Fruit fly (Drosophila melanogaster) whole organism, prepupa: ENCODE measurements around the gene Fmr1.

Experiments
- CG10631 ChIP-seq: fragments of 200-800 bp; sonication (Bioruptor generic); optimal IDR thresholded peaks from 2 replicates; lab custom pipeline; 2016; ENCODE audit warnings: missing biosample characterization, missing genetic modification characterization
- CG10669 ChIP-seq: fragments of 200-800 bp; sonication (Bioruptor generic); optimal IDR thresholded peaks from 3 replicates; lab custom pipeline; 2018; ENCODE audit warnings: missing biosample characterization, mild to moderate bottlenecking, missing genetic modification characterization, moderate library complexity
- CG11294 ChIP-seq: fragments of 200-800 bp; sonication (Bioruptor generic); IDR thresholded peaks from 2 replicates; pipeline ENCODE4 v1.3.6; 2022; ENCODE audit warnings: missing biosample characterization, missing genetic modification characterization
- CG11762 ChIP-seq: fragments of 200-800 bp; sonication (Bioruptor generic); optimal IDR thresholded peaks from 3 replicates; lab custom pipeline; 2016; ENCODE audit warnings: missing biosample characterization, missing genetic modification characterization; ENCODE audit not compliant: insufficient read depth
- CG1621 ChIP-seq: fragments of 200-800 bp; sonication (Bioruptor generic); optimal IDR thresholded peaks from 3 replicates; lab custom pipeline; 2018; ENCODE audit warnings: missing biosample characterization, mild to moderate bottlenecking, missing genetic modification characterization
- CG3032 ChIP-seq: fragments of 200-800 bp; optimal IDR thresholded peaks from 2 replicates; lab custom pipeline; 2019; ENCODE audit warnings: missing biosample characterization, mild to moderate bottlenecking, missing genetic modification characterization, moderate library complexity
- CG31627 ChIP-seq: fragments of 200-800 bp; sonication (Bioruptor generic); optimal IDR thresholded peaks from 3 replicates; lab custom pipeline; 2016; ENCODE audit warnings: missing biosample characterization, missing genetic modification characterization
- CG32006 ChIP-seq: fragments of 200-800 bp; sonication (Bioruptor generic); optimal IDR thresholded peaks from 3 replicates; lab custom pipeline; 2017; ENCODE audit warnings: missing biosample characterization, mild to moderate bottlenecking, missing genetic modification characterization
- CG34406 ChIP-seq: fragments of 200-800 bp; sonication (Bioruptor generic); optimal IDR thresholded peaks from 3 replicates; lab custom pipeline; 2016; ENCODE audit warnings: missing biosample characterization, missing genetic modification characterization
- CG3919 ChIP-seq: fragments of 200-800 bp; sonication (Bioruptor generic); optimal IDR thresholded peaks from 3 replicates; lab custom pipeline; 2016; ENCODE audit warnings: missing biosample characterization, missing genetic modification characterization
- CG6792 ChIP-seq: fragments of 200-800 bp; sonication (Bioruptor generic); optimal IDR thresholded peaks from 3 replicates; lab custom pipeline; 2016; ENCODE audit warnings: missing biosample characterization, missing genetic modification characterization
- CG6808 ChIP-seq: fragments of 200-800 bp; sonication (Bioruptor generic); optimal IDR thresholded peaks from 3 replicates; lab custom pipeline; 2017; ENCODE audit warnings: missing biosample characterization, missing genetic modification characterization, mild to moderate bottlenecking, moderate library complexity, missing genetic modification reagents
- CG6854 ChIP-seq: fragments of 200-800 bp; sonication (Bioruptor generic); optimal IDR thresholded peaks from 2 replicates; lab custom pipeline; 2017; ENCODE audit warnings: missing biosample characterization, mild to moderate bottlenecking, missing genetic modification characterization
- CG7368 ChIP-seq: fragments of 200-800 bp; sonication (Bioruptor generic); optimal IDR thresholded peaks from 3 replicates; lab custom pipeline; 2016; ENCODE audit warnings: missing biosample characterization, missing genetic modification characterization
- CG8319 ChIP-seq: fragments of 200-800 bp; sonication (Bioruptor generic); optimal IDR thresholded peaks from 3 replicates; lab custom pipeline; 2016; ENCODE audit warnings: missing biosample characterization, missing genetic modification characterization
- CG8632 ChIP-seq: fragments of 200-800 bp; sonication (Bioruptor generic); optimal IDR thresholded peaks from 3 replicates; lab custom pipeline; 2016; ENCODE audit warnings: missing biosample characterization, missing genetic modification characterization
- CG9139 ChIP-seq: fragments of 200-800 bp; sonication (Bioruptor generic); optimal IDR thresholded peaks from 3 replicates; lab custom pipeline; 2017; ENCODE audit warnings: missing biosample characterization, mild to moderate bottlenecking, missing genetic modification characterization
- Eip75B ChIP-seq: fragments of 200-800 bp; sonication (Bioruptor generic); optimal IDR thresholded peaks from 3 replicates; lab custom pipeline; 2016; ENCODE audit warnings: missing biosample characterization, missing genetic modification characterization
- Eip78C ChIP-seq: fragments of 200-800 bp; sonication (Bioruptor generic); peaks from one replicate; lab custom pipeline; 2016; ENCODE audit warnings: missing biosample characterization, missing genetic modification characterization
- Ets96B ChIP-seq: fragments of 200-800 bp; optimal IDR thresholded peaks from 2 replicates; lab custom pipeline; 2019; ENCODE audit warnings: missing biosample characterization, mild to moderate bottlenecking, missing genetic modification characterization, moderate library complexity
- Hr38 ChIP-seq: sonication (Bioruptor generic); optimal IDR thresholded peaks from 2 replicates; lab custom pipeline; 2016; ENCODE audit warnings: missing biosample characterization, missing genetic modification characterization
- Hr39 ChIP-seq: fragments of 200-800 bp; sonication (Bioruptor generic); optimal IDR thresholded peaks from 2 replicates; lab custom pipeline; 2016; ENCODE audit warnings: missing biosample characterization, missing genetic modification characterization
- Hr4 ChIP-seq: fragments of 200-800 bp; sonication (Bioruptor generic); optimal IDR thresholded peaks from 3 replicates; lab custom pipeline; 2016; ENCODE audit warnings: missing biosample characterization, missing genetic modification characterization
- Lpt ChIP-seq: fragments of 200-800 bp; sonication (Bioruptor generic); optimal IDR thresholded peaks from 3 replicates; lab custom pipeline; 2016; ENCODE audit warnings: missing biosample characterization, missing genetic modification characterization
- Met ChIP-seq: fragments of 200-800 bp; sonication (Bioruptor generic); optimal IDR thresholded peaks from 3 replicates; lab custom pipeline; 2016; ENCODE audit warnings: missing biosample characterization, missing genetic modification characterization
- Smox ChIP-seq: fragments of 200-800 bp; sonication (Bioruptor generic); optimal IDR thresholded peaks from 3 replicates; lab custom pipeline; 2016; ENCODE audit warnings: missing biosample characterization, missing genetic modification characterization
- Sox102F ChIP-seq: fragments of 200-800 bp; sonication (Bioruptor generic); optimal IDR thresholded peaks from 2 replicates; lab custom pipeline; 2016; ENCODE audit warnings: missing biosample characterization, mild to moderate bottlenecking, missing genetic modification characterization
- Sox14 ChIP-seq: fragments of 200-800 bp; sonication (Bioruptor generic); optimal IDR thresholded peaks from 3 replicates; lab custom pipeline; 2016; ENCODE audit warnings: missing biosample characterization, missing genetic modification characterization
- Sox15 ChIP-seq: fragments of 200-800 bp; sonication (Bioruptor generic); optimal IDR thresholded peaks from 3 replicates; lab custom pipeline; 2016; ENCODE audit warnings: missing biosample characterization, missing genetic modification characterization
- acj6 ChIP-seq: fragments of 200-800 bp; sonication (Bioruptor generic); optimal IDR thresholded peaks from 3 replicates; lab custom pipeline; 2016; ENCODE audit warnings: missing biosample characterization, missing genetic modification characterization
- cyc ChIP-seq: fragments of 200-800 bp; sonication (Bioruptor generic); optimal IDR thresholded peaks from 3 replicates; lab custom pipeline; 2016; ENCODE audit warnings: missing biosample characterization, missing genetic modification characterization
- dac ChIP-seq: fragments of 200-800 bp; sonication (Bioruptor generic); optimal IDR thresholded peaks from 2 replicates; lab custom pipeline; 2017; ENCODE audit warnings: missing biosample characterization, mild to moderate bottlenecking, missing genetic modification characterization
- dsx ChIP-seq: fragments of 200-800 bp; optimal IDR thresholded peaks from 3 replicates; lab custom pipeline; 2019; ENCODE audit warnings: missing biosample characterization, mild to moderate bottlenecking, missing genetic modification characterization, moderate library complexity; ENCODE audit not compliant: poor library complexity, severe bottlenecking
- eg ChIP-seq: fragments of 200-800 bp; sonication (Bioruptor generic); IDR thresholded peaks from 3 replicates; pipeline ENCODE4 v1.3.6; 2022; ENCODE audit warnings: missing biosample characterization, missing genetic modification characterization
- esn ChIP-seq: fragments of 200-800 bp; sonication (Bioruptor generic); optimal IDR thresholded peaks from 2 replicates; lab custom pipeline; 2016; ENCODE audit warnings: missing biosample characterization, mild to moderate bottlenecking, missing genetic modification characterization, moderate library complexity
- fd59A ChIP-seq: fragments of 200-800 bp; sonication (Bioruptor generic); optimal IDR thresholded peaks from 2 replicates; lab custom pipeline; 2017; ENCODE audit warnings: missing biosample characterization, mild to moderate bottlenecking, missing genetic modification characterization, missing genetic modification reagents
- fd85E ChIP-seq: fragments of 200-800 bp; sonication (Bioruptor generic); optimal IDR thresholded peaks from 3 replicates; lab custom pipeline; 2016; ENCODE audit warnings: missing biosample characterization, missing genetic modification characterization
- lz ChIP-seq: fragments of 200-800 bp; sonication (Bioruptor generic); optimal IDR thresholded peaks from 3 replicates; lab custom pipeline; 2016; ENCODE audit warnings: missing biosample characterization, missing genetic modification characterization
- salr ChIP-seq, 2 experiments: fragments of 200-800 bp; sonication (Bioruptor generic); optimal IDR thresholded peaks; 3 replicates each; lab custom pipeline; 2016 to 2018; ENCODE audit warnings: missing biosample characterization in 2 of 2, missing genetic modification characterization in 2 of 2, mild to moderate bottlenecking in 1 of 2
- spab ChIP-seq: fragments of 200-800 bp; sonication (Bioruptor generic); optimal IDR thresholded peaks from 2 replicates; lab custom pipeline; 2017; ENCODE audit warnings: missing biosample characterization, mild to moderate bottlenecking, missing genetic modification characterization, missing genetic modification reagents
- ss ChIP-seq, 2 experiments: fragments of 200-800 bp; sonication (Bioruptor generic); optimal IDR thresholded peaks; 2 replicates in 1 of 2; 3 replicates in 1 of 2; lab custom pipeline; 2017 to 2018; ENCODE audit warnings: mild to moderate bottlenecking in 2 of 2, missing biosample characterization in 2 of 2, missing genetic modification characterization in 2 of 2, moderate library complexity in 1 of 2
- topi ChIP-seq: fragments of 200-800 bp; sonication (Bioruptor generic); optimal IDR thresholded peaks from 3 replicates; lab custom pipeline; 2016; ENCODE audit warnings: missing biosample characterization, missing genetic modification characterization
- vri ChIP-seq: fragments of 200-800 bp; sonication (Bioruptor generic); optimal IDR thresholded peaks from 3 replicates; lab custom pipeline; 2016; ENCODE audit warnings: missing biosample characterization, mild to moderate bottlenecking, missing genetic modification characterization

Gene Fmr1

dm6 chr3R:10087206-10087927, 22.6 kb downstream of the Fmr1 start (continued):
- TF ChIP-seq eg (peak; percentile 94), Hr39 (GFP tag; lab: Kevin White, UChicago) (peak; percentile 92), CG32006 (GFP tag; lab: Kevin White, UChicago) (peak; percentile 93), CG34406 (GFP tag; lab: Kevin White, UChicago) (peak; percentile 87), Lpt (GFP tag; lab: Kevin White, UChicago) (peak; percentile 84), CG9139 (GFP tag; lab: Kevin White, UChicago) (peak; percentile 77), lz (GFP tag; lab: Kevin White, UChicago) (peak; percentile 85), CG11294 (GFP tag; lab: Robert Waterston, UW) (peak; percentile 87), CG8632 (GFP tag; lab: Kevin White, UChicago) (peak; percentile 88), CG11762 (GFP tag; lab: Kevin White, UChicago) (peak; percentile 91), Smox (GFP tag; lab: Kevin White, UChicago) (peak; percentile 84), fd59A (peak; percentile 90), acj6 (GFP tag; lab: Kevin White, UChicago) (peak; percentile 95), Hr38 (GFP tag; lab: Kevin White, UChicago) (no peak), CG6792 (GFP tag; lab: Kevin White, UChicago) (peak; percentile 90), CG6854 (no peak), CG3919 (GFP tag; lab: Kevin White, UChicago) (peak; percentile 95), CG6808 (GFP tag; lab: Kevin White, UChicago) (peak; percentile 84)

DNA sequence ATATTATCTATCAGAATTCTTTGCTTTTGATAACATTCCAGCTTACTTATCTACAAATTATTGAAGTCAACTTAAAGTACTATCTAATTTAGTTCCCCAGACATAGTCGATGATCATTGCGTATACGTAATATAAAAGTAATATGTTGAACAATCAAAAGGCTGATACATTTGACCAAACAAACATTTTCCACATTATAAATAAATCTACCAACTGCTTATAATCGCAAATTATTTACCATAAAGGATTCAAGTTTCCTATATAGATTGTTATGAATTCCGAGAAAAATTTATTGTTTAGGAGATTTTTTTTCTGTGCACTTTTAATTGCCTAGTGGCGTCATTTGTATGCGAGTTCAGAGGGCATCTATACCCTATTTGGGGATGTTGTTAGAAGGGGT, 23.2 kb downstream of the Fmr1 start:
- TF ChIP-seq Eip78C (peak; percentile 75), topi (GFP tag; lab: Kevin White, UChicago) (no peak), CG8319 (GFP tag; lab: Kevin White, UChicago) (no peak), CG10669 (GFP tag; lab: Kevin White, UChicago) (peak; percentile 7), CG11294 (GFP tag; lab: Robert Waterston, UW) (0 out of 2 replicates have a peak, but pooled peaks have one; percentile 9), acj6 (GFP tag; lab: Kevin White, UChicago) (peak; percentile 3), ss (GFP tag; optimal IDR thresholded peaks at IDR 0.05; lab: Kevin White, UChicago) (no peak), Sox14 (GFP tag; lab: Kevin White, UChicago) (peak; percentile 3), CG10631 (no peak)

DNA sequence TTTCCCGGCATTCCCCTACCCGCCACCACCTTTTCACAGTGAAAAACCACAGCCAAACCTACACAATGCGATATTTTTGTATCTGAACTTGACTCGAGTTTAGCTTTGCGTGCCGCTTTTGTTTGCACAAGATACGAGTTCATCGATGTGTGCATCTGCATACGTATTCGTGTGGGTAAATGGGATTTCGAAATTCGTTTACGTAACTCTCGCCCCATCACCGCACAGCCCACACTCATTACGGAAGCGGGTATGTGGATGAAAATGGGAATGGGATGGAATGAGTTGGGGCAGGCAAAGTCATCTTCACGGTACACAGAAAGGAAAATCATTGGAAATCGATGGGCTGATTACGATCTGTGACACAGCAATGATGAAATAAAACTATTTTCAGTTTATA, 23.7 kb downstream of the Fmr1 start:
- no peak for TF ChIP-seq CG6854
- no peak for TF ChIP-seq CG31627 (GFP tag; lab: Kevin White, UChicago)
- TF ChIP-seq CG1621: no peak
- no peak for TF ChIP-seq Eip75B (GFP tag; lab: Kevin White, UChicago)
- peak in 1 of 2 experiments; percentile 18 for TF ChIP-seq ss (GFP tag; optimal IDR thresholded peaks at IDR 0.05; lab: Kevin White, UChicago)
- TF ChIP-seq Met (GFP tag; lab: Kevin White, UChicago): no peak
- no peak for TF ChIP-seq CG9139 (GFP tag; lab: Kevin White, UChicago)
- TF ChIP-seq Sox15: no peak
- no peak for TF ChIP-seq Eip78C
- TF ChIP-seq dsx (GFP tag; lab: Kevin White, UChicago): no peak
- TF ChIP-seq vri (GFP tag; lab: Kevin White, UChicago): peak; percentile 66

DNA sequence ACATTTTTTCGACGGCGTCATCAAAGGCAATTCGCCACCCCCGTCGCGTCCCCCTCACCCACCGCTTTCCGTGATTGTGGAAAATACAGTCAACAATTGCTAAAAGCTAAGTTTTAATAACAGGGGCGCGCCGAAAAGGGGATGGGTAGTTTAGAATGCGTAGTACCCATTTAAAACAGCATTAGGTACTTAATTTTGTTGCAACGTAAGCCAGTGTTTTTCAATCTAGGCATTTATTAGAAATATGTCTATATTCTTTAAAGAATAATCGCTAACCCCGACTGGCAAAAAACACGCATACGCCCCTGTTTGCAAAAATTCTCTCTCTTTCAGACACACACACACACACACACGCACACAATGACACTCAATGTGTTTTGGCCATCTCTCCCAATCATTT, 25.0 kb downstream of the Fmr1 start:
- TF ChIP-seq esn (GFP tag; lab: Kevin White, UChicago) (peak; percentile 88), CG10631 (peak; percentile 46), Eip75B (GFP tag; lab: Kevin White, UChicago) (peak; percentile 50), CG7368 (GFP tag; lab: Kevin White, UChicago) (peak; percentile 34), Sox14 (GFP tag; lab: Kevin White, UChicago) (peak; percentile 84), fd85E (GFP tag; lab: Kevin White, UChicago) (no peak), dac (GFP tag; lab: Kevin White, UChicago) (peak; percentile 6), Hr38 (GFP tag; lab: Kevin White, UChicago) (no peak), Hr4 (GFP tag; lab: Kevin White, UChicago) (peak; percentile 11), salr (GFP tag; optimal IDR thresholded peaks at IDR 0.05; lab: Kevin White, UChicago) (peak; percentile 22 to 26), CG6808 (GFP tag; lab: Kevin White, UChicago) (peak; percentile 12), Hr39 (GFP tag; lab: Kevin White, UChicago) (peak; percentile 91), fd59A (peak; percentile 23), Met (GFP tag; lab: Kevin White, UChicago) (peak; percentile 88), CG3032 (peak; percentile 52), Sox102F (GFP tag; lab: Kevin White, UChicago) (peak; percentile 81), Ets96B (peak; percentile 41), spab (GFP tag; lab: Kevin White, UChicago) (peak; percentile 13), CG9139 (GFP tag; lab: Kevin White, UChicago) (no peak), topi (GFP tag; lab: Kevin White, UChicago) (peak; percentile 82), cyc (GFP tag; lab: Kevin White, UChicago) (peak; percentile 85)
